Fruit fly (Drosophila melanogaster): ENCODE results near the gene Saf-B.

The Saf-B gene

dm6 chr3R:24787042-24787565 is 30.2 kb upstream of the Saf-B start, which contains the start of gene CG5805 (continued):
- peak; percentile 76 for TF ChIP-seq CG43689 (GFP tag; IDR thresholded peaks at IDR 0.05)
- no peak for TF ChIP-seq Neu2 (GFP tag; optimal IDR thresholded peaks at IDR 0.05; ENCODE audit: borderline replicate concordance)
- no peak; the same call in 1 of the 2 replicates for TF ChIP-seq Ravus (GFP tag; IDR thresholded peaks at IDR 0.05)
- no peak for TF ChIP-seq CG8478 (optimal IDR thresholded peaks at IDR 0.05)
- 0 out of 2 replicates have a peak, but pooled peaks have one; percentile 29 for TF ChIP-seq Bgb (GFP tag; IDR thresholded peaks at IDR 0.05; ENCODE audit: partially characterized antibody)
- TF ChIP-seq Xbp1 (GFP tag; optimal IDR thresholded peaks at IDR 0.05), result peak; percentile 81
- no peak for TF ChIP-seq vnd (GFP tag; IDR thresholded peaks at IDR 0.05; ENCODE audit: partially characterized antibody)
- no peak for TF ChIP-seq Gug (GFP tag; IDR thresholded peaks at IDR 0.05)
- TF ChIP-seq CG10147 (GFP tag; optimal IDR thresholded peaks at IDR 0.05), result peak; percentile 80
- TF ChIP-seq CG30020 (tag; optimal IDR thresholded peaks at IDR 0.05), result no peak
- TF ChIP-seq Tbp (GFP tag; optimal IDR thresholded peaks at IDR 0.05), result no peak
- TF ChIP-seq az2 (GFP tag; optimal IDR thresholded peaks at IDR 0.05), result peak; percentile 69
- TF ChIP-seq shn (GFP tag; optimal IDR thresholded peaks at IDR 0.05), result peak; percentile 56
- peak; percentile 80 for TF ChIP-seq Side (GFP tag; optimal IDR thresholded peaks at IDR 0.05)
- peak; percentile 65 for TF ChIP-seq bigmax (GFP tag; optimal IDR thresholded peaks at IDR 0.05)
- TF ChIP-seq CG13296 (GFP tag; optimal IDR thresholded peaks at IDR 0.05), result peak; percentile 89
- TF ChIP-seq Myb (GFP tag; optimal IDR thresholded peaks at IDR 0.05), result peak; percentile 52
- TF ChIP-seq CG6765 (GFP tag; optimal IDR thresholded peaks at IDR 0.05), result peak; percentile 90
- TF ChIP-seq CG2129 (GFP tag; IDR thresholded peaks at IDR 0.05; ENCODE audit: partially characterized antibody), result no peak
- peak; percentile 77 for TF ChIP-seq Camta (GFP tag; optimal IDR thresholded peaks at IDR 0.05)
- TF ChIP-seq CG11695 (GFP tag; IDR thresholded peaks at IDR 0.05), result peak; percentile 53; the same call in 1 of the 3 replicates
- TF ChIP-seq CG3407 (GFP tag; optimal IDR thresholded peaks at IDR 0.05), result peak; percentile 79
- TF ChIP-seq odd (GFP tag; optimal IDR thresholded peaks at IDR 0.05), result peak; percentile 84
- peak; percentile 50 for TF ChIP-seq kni (GFP tag; optimal IDR thresholded peaks at IDR 0.05)
- no peak for TF ChIP-seq CG13123 (GFP tag; optimal IDR thresholded peaks at IDR 0.05)
- TF ChIP-seq Kr (GFP tag; optimal IDR thresholded peaks at IDR 0.05), result no peak
- peak; percentile 68 for TF ChIP-seq cato (GFP tag; optimal IDR thresholded peaks at IDR 0.05; ENCODE audit: borderline replicate concordance)
- no peak; the same call in 2 of the 3 replicates for TF ChIP-seq knrl (GFP tag; IDR thresholded peaks at IDR 0.05; ENCODE audit: partially characterized antibody)
- TF ChIP-seq CG17802 (tag; optimal IDR thresholded peaks at IDR 0.05), result peak; percentile 82
- TF ChIP-seq CG11560 (tag; IDR thresholded peaks at IDR 0.05), result no peak; the same call in 2 of the 3 replicates
- peak; percentile 78 for TF ChIP-seq CG33557 (GFP tag; optimal IDR thresholded peaks at IDR 0.05)
- peak; percentile 68 for TF ChIP-seq Spps (tag; optimal IDR thresholded peaks at IDR 0.05)
- TF ChIP-seq Ets97D (GFP tag; optimal IDR thresholded peaks at IDR 0.05), result peak; percentile 99
- TF ChIP-seq CG16813 (GFP tag; IDR thresholded peaks at IDR 0.05; ENCODE audit: partially characterized antibody), result no peak
- peak; percentile 21; the same call in 1 of the 2 replicates for TF ChIP-seq Scr (GFP tag; IDR thresholded peaks at IDR 0.05; ENCODE audit: partially characterized antibody)
- peak; percentile 70 for TF ChIP-seq CG2678 (tag; optimal IDR thresholded peaks at IDR 0.05)
- TF ChIP-seq CG12219 (GFP tag; optimal IDR thresholded peaks at IDR 0.05), result peak; percentile 79
- TF ChIP-seq eve (GFP tag; optimal IDR thresholded peaks at IDR 0.05), result no peak
- TF ChIP-seq gsb (GFP tag; IDR thresholded peaks at IDR 0.05), result peak; percentile 55
- peak; percentile 58 for TF ChIP-seq slou (GFP tag; optimal IDR thresholded peaks at IDR 0.05)
- TF ChIP-seq crol (GFP tag; IDR thresholded peaks at IDR 0.05), result peak; percentile 88
- no peak for TF ChIP-seq prd (optimal IDR thresholded peaks at IDR 0.05)
- peak; percentile 65; the same call in 2 of the 3 replicates for TF ChIP-seq prd (GFP tag; IDR thresholded peaks at IDR 0.05)
- peak; percentile 62; the same call in 1 of the 2 replicates for TF ChIP-seq toy (GFP tag; IDR thresholded peaks at IDR 0.05)
- TF ChIP-seq CG2199 (GFP tag; IDR thresholded peaks at IDR 0.05), result peak; percentile 47; the same call in 2 of the 3 replicates
- peak; percentile 72 for TF ChIP-seq CG14441 (GFP tag; IDR thresholded peaks at IDR 0.05)
- peak; percentile 49 for TF ChIP-seq CG1602 (GFP tag; optimal IDR thresholded peaks at IDR 0.05)
- TF ChIP-seq Lim3 (GFP tag; IDR thresholded peaks at IDR 0.05), result no peak
- TF ChIP-seq pnt (GFP tag; optimal IDR thresholded peaks at IDR 0.05), result no peak
- no peak for TF ChIP-seq fru (optimal IDR thresholded peaks at IDR 0.05)
- peak; percentile 88 for TF ChIP-seq Hsf (GFP tag; optimal IDR thresholded peaks at IDR 0.05)

Measured in whole organism, embryonic.